Worm (Caenorhabditis elegans) whole organism, L4/young adult: ENCODE data around the gene F22H10.11.

Source experiments
- W03F9.2 ChIP-seq: fragments of 150-350 bp; optimal IDR thresholded peaks from 2 replicates; lab custom pipeline; 2014; ENCODE audit warnings: missing biosample characterization, missing genetic modification characterization
- dao-5 ChIP-seq: sonication (generic microtip); optimal IDR thresholded peaks from 2 replicates; lab custom pipeline; 2016; ENCODE audit warnings: missing genotype, missing genetic modification characterization, moderate library complexity, missing compliant biosample characterization
- him-1 ChIP-seq: sonication (generic microtip); optimal IDR thresholded peaks from 2 replicates; lab custom pipeline; 2016; ENCODE audit warnings: missing genotype, missing genetic modification reagents, missing genetic modification characterization, missing compliant biosample characterization

DNA sequence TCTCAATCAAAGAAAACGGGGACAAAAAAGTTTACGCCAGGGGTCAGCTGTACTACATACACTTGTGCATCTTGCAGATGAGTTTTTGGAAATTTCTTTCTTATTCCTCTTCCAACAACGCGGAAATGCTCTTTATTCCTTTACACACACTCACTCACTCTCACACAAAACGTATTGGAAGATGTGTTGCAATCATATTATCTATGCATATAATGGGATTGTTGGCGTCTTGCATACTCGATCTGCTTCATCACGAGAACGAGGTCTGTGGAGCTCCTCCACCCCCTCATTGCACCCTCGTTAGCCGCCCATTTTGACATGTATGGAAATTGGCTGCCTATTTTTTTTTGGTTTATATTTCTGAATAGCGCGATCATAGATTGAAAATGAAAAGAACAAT lies 39.1 kb downstream of the F22H10.11 start:
- TF ChIP-seq him-1 (no peak), dao-5 (tag; lab: Kevin White, UChicago) (no peak), W03F9.2 (tag; lab: Kevin White, UChicago) (no peak)
